Fruit fly (Drosophila melanogaster): ENCODE results near the gene fh.

Gene fh

DNA sequence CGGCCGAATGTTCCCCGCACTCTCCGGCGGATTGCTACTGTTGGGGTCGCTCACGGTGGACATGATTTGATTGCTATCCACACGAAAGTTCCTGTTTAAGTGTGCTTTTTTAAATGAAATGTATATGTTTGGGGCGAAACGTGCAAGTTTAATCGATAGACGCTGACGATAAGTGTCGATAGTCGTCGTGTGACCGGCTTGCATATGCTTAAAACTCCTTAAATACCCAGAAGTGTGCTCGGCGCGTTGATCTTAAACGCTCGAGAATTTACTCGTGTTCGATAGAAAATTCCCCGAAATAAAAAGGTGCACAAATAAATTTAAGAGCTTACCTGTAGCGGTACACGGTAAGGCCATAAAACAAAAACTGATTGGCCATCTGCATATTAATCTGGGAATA, 13.0 kb upstream of the fh start, which contains the start of the genes Zpr1 and CG44532 (continued):
- TF ChIP-seq Mrtf (GFP tag; IDR thresholded peaks at IDR 0.05) = no peak
- peak; percentile 52 for TF ChIP-seq inv (GFP tag; IDR thresholded peaks at IDR 0.05; ENCODE audit: partially characterized antibody)
- TF ChIP-seq CG9437 (GFP tag; optimal IDR thresholded peaks at IDR 0.05) = no peak
- TF ChIP-seq Optix (GFP tag; IDR thresholded peaks at IDR 0.05) = no peak
- TF ChIP-seq CG8765 (GFP tag; IDR thresholded peaks at IDR 0.05) = no peak
- TF ChIP-seq Meics (GFP tag; optimal IDR thresholded peaks at IDR 0.05) = no peak
- no peak for TF ChIP-seq pita (GFP tag; optimal IDR thresholded peaks at IDR 0.05)
- peak; percentile 21 for TF ChIP-seq CG4617 (GFP tag; optimal IDR thresholded peaks at IDR 0.05; ENCODE audit: borderline replicate concordance)
- no peak for TF ChIP-seq Six4 (GFP tag; optimal IDR thresholded peaks at IDR 0.05)
- TF ChIP-seq fru (optimal IDR thresholded peaks at IDR 0.05) = no peak
- TF ChIP-seq Hmx (GFP tag; optimal IDR thresholded peaks at IDR 0.05) = no peak
- TF ChIP-seq CG15479 (GFP tag; optimal IDR thresholded peaks at IDR 0.05) = no peak
- no peak for TF ChIP-seq Xrp1 (GFP tag; IDR thresholded peaks at IDR 0.05)
- TF ChIP-seq CG9876 (GFP tag; optimal IDR thresholded peaks at IDR 0.05) = no peak
- no peak for TF ChIP-seq trem (tag; optimal IDR thresholded peaks at IDR 0.05)
- TF ChIP-seq chinmo (GFP tag; IDR thresholded peaks at IDR 0.05; ENCODE audit: partially characterized antibody) = 0 out of 4 replicates have a peak, but pooled peaks have one; percentile 64
- peak; percentile 33 for TF ChIP-seq MESR4 (GFP tag; optimal IDR thresholded peaks at IDR 0.05)
- peak; percentile 20; the same call in 1 of the 3 replicates for TF ChIP-seq zen2 (GFP tag; IDR thresholded peaks at IDR 0.05; ENCODE audit: partially characterized antibody)
- TF ChIP-seq onecut (GFP tag; IDR thresholded peaks at IDR 0.05) = no peak
- no peak for TF ChIP-seq run (tag; optimal IDR thresholded peaks at IDR 0.05)
- no peak for TF ChIP-seq ab (GFP tag; optimal IDR thresholded peaks at IDR 0.05)
- TF ChIP-seq sim (GFP tag; IDR thresholded peaks at IDR 0.05) = no peak
- TF ChIP-seq CG16815 (GFP tag; optimal IDR thresholded peaks at IDR 0.05) = no peak
- TF ChIP-seq dmrt11E (tag; optimal IDR thresholded peaks at IDR 0.05) = no peak
- no peak for TF ChIP-seq HLH54F (GFP tag; optimal IDR thresholded peaks at IDR 0.05)
- TF ChIP-seq CG7963 (GFP tag; IDR thresholded peaks at IDR 0.05; ENCODE audit: partially characterized antibody) = peak; percentile 49; the same call in 1 of the 3 replicates
- no peak for TF ChIP-seq HHEX (GFP tag; optimal IDR thresholded peaks at IDR 0.05)
- TF ChIP-seq pb (GFP tag; optimal IDR thresholded peaks at IDR 0.05) = no peak
- peak; percentile 50; the same call in 2 of the 3 replicates for TF ChIP-seq Doc3 (GFP tag; IDR thresholded peaks at IDR 0.05; ENCODE audit: partially characterized antibody)
- TF ChIP-seq crol (GFP tag; IDR thresholded peaks at IDR 0.05) = no peak
- TF ChIP-seq CG10147 (GFP tag; optimal IDR thresholded peaks at IDR 0.05) = no peak
- TF ChIP-seq Scr (GFP tag; IDR thresholded peaks at IDR 0.05; ENCODE audit: partially characterized antibody) = peak; percentile 65
- no peak for TF ChIP-seq CG13296 (GFP tag; optimal IDR thresholded peaks at IDR 0.05)
- TF ChIP-seq bowl (GFP tag; IDR thresholded peaks at IDR 0.05) = no peak
- TF ChIP-seq Sin3A (optimal IDR thresholded peaks at IDR 0.05) = peak; percentile 19
- no peak for TF ChIP-seq CG15269 (tag; optimal IDR thresholded peaks at IDR 0.05)
- no peak for TF ChIP-seq CG4707 (GFP tag; optimal IDR thresholded peaks at IDR 0.05)
- no peak for TF ChIP-seq NC2α (GFP tag; optimal IDR thresholded peaks at IDR 0.05)
- TF ChIP-seq CG11723 (GFP tag; optimal IDR thresholded peaks at IDR 0.05) = no peak
- no peak for TF ChIP-seq ci (GFP tag; IDR thresholded peaks at IDR 0.05)
- no peak for TF ChIP-seq her (GFP tag; optimal IDR thresholded peaks at IDR 0.05)
- no peak for TF ChIP-seq zfh2 (GFP tag; optimal IDR thresholded peaks at IDR 0.05)
- no peak for TF ChIP-seq sima (GFP tag; optimal IDR thresholded peaks at IDR 0.05)
- TF ChIP-seq hkb (optimal IDR thresholded peaks at IDR 0.05) = no peak
- no peak for TF ChIP-seq hkb (GFP tag; IDR thresholded peaks at IDR 0.05)
- TF ChIP-seq CG13287 (GFP tag; IDR thresholded peaks at IDR 0.05; ENCODE audit: partially characterized antibody) = peak; percentile 77
- TF ChIP-seq vnd (GFP tag; IDR thresholded peaks at IDR 0.05; ENCODE audit: partially characterized antibody) = peak; percentile 62
- peak; percentile 56; the same call in 1 of the 2 replicates for TF ChIP-seq sna (GFP tag; IDR thresholded peaks at IDR 0.05; ENCODE audit: partially characterized antibody)
- no peak for TF ChIP-seq mirr (GFP tag; optimal IDR thresholded peaks at IDR 0.05)
- no peak for TF ChIP-seq slou (GFP tag; optimal IDR thresholded peaks at IDR 0.05)
- no peak for TF ChIP-seq lmd (GFP tag; IDR thresholded peaks at IDR 0.05)
- no peak for TF ChIP-seq D19B (GFP tag; optimal IDR thresholded peaks at IDR 0.05)
